Fruit fly (Drosophila melanogaster) whole organism, embryonic: ENCODE results near the gene CG7407.

Source experiments
- Asciz ChIP-seq: fragments of 200-800 bp; sonication (Bioruptor generic); optimal IDR thresholded peaks from 2 replicates; lab custom pipeline; 2017; ENCODE audit warnings: missing biosample characterization, mild to moderate bottlenecking, missing genetic modification characterization, missing genetic modification reagents
- BtbVII ChIP-seq: fragments of 200-800 bp; sonication (Bioruptor generic); optimal IDR thresholded peaks from 3 replicates; lab custom pipeline; 2017; ENCODE audit warnings: missing biosample characterization, mild to moderate bottlenecking, missing genetic modification characterization
- CG10147 ChIP-seq: fragments of 200-800 bp; sonication (Bioruptor generic); optimal IDR thresholded peaks from 2 replicates; lab custom pipeline; 2019; ENCODE audit warnings: missing biosample characterization, mild to moderate bottlenecking, missing genetic modification characterization, moderate library complexity
- CG10543 ChIP-seq: fragments of 200-800 bp; sonication (Bioruptor generic); optimal IDR thresholded peaks from 3 replicates; lab custom pipeline; 2017; ENCODE audit warnings: missing biosample characterization, mild to moderate bottlenecking, missing genetic modification characterization, moderate library complexity
- CG11560 ChIP-seq: fragments of 200-800 bp; sonication (Bioruptor generic); IDR thresholded peaks from 3 replicates; pipeline ENCODE4 v1.3.6; 2022; ENCODE audit warnings: missing biosample characterization, missing genetic modification characterization
- CG13287 ChIP-seq: fragments of 200-800 bp; sonication (Bioruptor generic); IDR thresholded peaks from 2 replicates; pipeline ENCODE4 v1.3.6; 2022; ENCODE audit warnings: missing biosample characterization, missing genetic modification characterization; ENCODE audit not compliant: partially characterized antibody
- CG15073 ChIP-seq: fragments of 200-800 bp; sonication (Bioruptor generic); optimal IDR thresholded peaks from 2 replicates; lab custom pipeline; 2016; ENCODE audit warnings: missing biosample characterization, missing genetic modification characterization
- CG15479 ChIP-seq: fragments of 200-800 bp; sonication (Bioruptor generic); optimal IDR thresholded peaks from 3 replicates; lab custom pipeline; 2019; ENCODE audit warnings: missing biosample characterization, mild to moderate bottlenecking, missing genetic modification characterization, moderate library complexity
- CG15514 ChIP-seq: fragments of 200-800 bp; sonication (Bioruptor generic); optimal IDR thresholded peaks from 3 replicates; lab custom pipeline; 2017; ENCODE audit warnings: missing biosample characterization, missing genetic modification characterization, mild to moderate bottlenecking, moderate library complexity, missing genetic modification reagents
- CG1792 ChIP-seq: fragments of 200-800 bp; sonication (Bioruptor generic); optimal IDR thresholded peaks from 2 replicates; lab custom pipeline; 2016; ENCODE audit warnings: missing biosample characterization, missing genetic modification characterization
- CG31224 ChIP-seq: fragments of 200-800 bp; sonication (Bioruptor generic); IDR thresholded peaks from 2 replicates; pipeline ENCODE4 v1.3.6; 2022; ENCODE audit warnings: missing biosample characterization, missing genetic modification characterization
- CG3995 ChIP-seq: fragments of 200-800 bp; sonication (Bioruptor generic); optimal IDR thresholded peaks from 3 replicates; lab custom pipeline; 2016; ENCODE audit warnings: missing biosample characterization, missing genetic modification characterization
- CG4617 ChIP-seq: fragments of 200-800 bp; sonication (Bioruptor generic); optimal IDR thresholded peaks from 3 replicates; lab custom pipeline; 2016; ENCODE audit warnings: missing biosample characterization, missing genetic modification characterization, borderline replicate concordance
- CG4730 ChIP-seq: fragments of 200-800 bp; sonication (Bioruptor generic); IDR thresholded peaks from 2 replicates; pipeline ENCODE4 v1.3.6; 2022; ENCODE audit warnings: missing biosample characterization, missing genetic modification characterization
- CG8359 ChIP-seq: fragments of 200-800 bp; sonication (Bioruptor generic); optimal IDR thresholded peaks from 2 replicates; lab custom pipeline; 2017; ENCODE audit warnings: missing biosample characterization, mild to moderate bottlenecking, missing genetic modification characterization, borderline replicate concordance
- CG8478 ChIP-seq: fragments of >200 bp; optimal IDR thresholded peaks from 2 replicates; lab custom pipeline; 2018
- CkIIα-i1 ChIP-seq: fragments of 200-800 bp; sonication (Bioruptor generic); IDR thresholded peaks from 2 replicates; pipeline ENCODE4 v1.3.6; 2022; ENCODE audit warnings: missing biosample characterization, missing genetic modification characterization
- D ChIP-seq, 2 experiments: fragments of 200-800 bp in 1 of 2; fragments of >200 bp in 1 of 2; sonication (Bioruptor generic) in 1 of 2; optimal IDR thresholded peaks; 2 replicates in 1 of 2; 3 replicates in 1 of 2; lab custom pipeline; 2017; ENCODE audit warnings: mild to moderate bottlenecking in 1 of 2, missing biosample characterization in 1 of 2, missing genetic modification characterization in 1 of 2, missing genetic modification reagents in 1 of 2
- Dip3 ChIP-seq: fragments of 200-800 bp; sonication (Bioruptor generic); optimal IDR thresholded peaks from 3 replicates; lab custom pipeline; 2016; ENCODE audit warnings: missing biosample characterization, missing genetic modification characterization
- Doc3 ChIP-seq: fragments of 200-800 bp; sonication (Bioruptor generic); IDR thresholded peaks from 3 replicates; pipeline ENCODE4 v1.3.6; 2022; ENCODE audit warnings: missing biosample characterization, missing genetic modification characterization; ENCODE audit not compliant: partially characterized antibody
- Dp ChIP-seq: fragments of 200-800 bp; sonication (Bioruptor generic); optimal IDR thresholded peaks from 2 replicates; lab custom pipeline; 2018; ENCODE audit warnings: missing biosample characterization, mild to moderate bottlenecking, missing genetic modification characterization, moderate library complexity
- Ravus ChIP-seq: fragments of 200-800 bp; sonication (Bioruptor generic); IDR thresholded peaks from 2 replicates; pipeline ENCODE4 v1.3.6; 2022; ENCODE audit warnings: missing biosample characterization, missing genetic modification characterization
- Sry-β ChIP-seq: fragments of 200-800 bp; sonication (Bioruptor generic); optimal IDR thresholded peaks from 2 replicates; lab custom pipeline; 2018; ENCODE audit warnings: missing biosample characterization, mild to moderate bottlenecking, missing genetic modification characterization, moderate library complexity
- Vsx1 ChIP-seq: fragments of 200-800 bp; sonication (Bioruptor generic); optimal IDR thresholded peaks from 2 replicates; lab custom pipeline; 2017; ENCODE audit warnings: missing biosample characterization, mild to moderate bottlenecking, missing genetic modification characterization, missing genetic modification reagents
- Xrp1 ChIP-seq: fragments of 200-800 bp; sonication (Bioruptor generic); IDR thresholded peaks from 2 replicates; pipeline ENCODE4 v1.3.6; 2022; ENCODE audit warnings: missing biosample characterization, missing genetic modification characterization
- amos ChIP-seq: fragments of 200-800 bp; sonication (Bioruptor generic); IDR thresholded peaks from 2 replicates; pipeline ENCODE4 v1.3.6; 2022; ENCODE audit warnings: missing biosample characterization, missing genetic modification characterization; ENCODE audit not compliant: partially characterized antibody
- ap ChIP-seq: fragments of 200-800 bp; sonication (Bioruptor generic); IDR thresholded peaks from 2 replicates; pipeline ENCODE4 v1.3.6; 2022; ENCODE audit warnings: missing biosample characterization, missing genetic modification characterization
- cad ChIP-seq: fragments of >200 bp; optimal IDR thresholded peaks from 2 replicates; lab custom pipeline; 2017; ENCODE audit warnings: missing biosample characterization, missing genetic modification characterization
- chinmo ChIP-seq: fragments of 200-800 bp; sonication (Bioruptor generic); IDR thresholded peaks from 4 replicates; pipeline ENCODE4 v1.3.6; 2022; ENCODE audit warnings: missing biosample characterization, missing genetic modification characterization; ENCODE audit not compliant: partially characterized antibody
- crol ChIP-seq: fragments of 200-800 bp; sonication (Bioruptor generic); IDR thresholded peaks from 2 replicates; pipeline ENCODE4 v1.3.6; 2022; ENCODE audit warnings: missing biosample characterization, missing genetic modification characterization
- crp ChIP-seq, 2 experiments: fragments of 200-800 bp; sonication (Bioruptor generic); optimal IDR thresholded peaks; 2 replicates in 1 of 2; 3 replicates in 1 of 2; lab custom pipeline; 2017; ENCODE audit warnings: missing biosample characterization in 2 of 2, missing genetic modification characterization in 2 of 2, mild to moderate bottlenecking in 1 of 2, moderate library complexity in 1 of 2
- cwo ChIP-seq: fragments of 200-800 bp; sonication (Bioruptor generic); optimal IDR thresholded peaks from 3 replicates; lab custom pipeline; 2017; ENCODE audit warnings: missing biosample characterization, missing genetic modification characterization, mild to moderate bottlenecking, moderate library complexity, missing genetic modification reagents
- ems ChIP-seq: fragments of 200-800 bp; sonication (Bioruptor generic); optimal IDR thresholded peaks from 3 replicates; lab custom pipeline; 2016; ENCODE audit warnings: missing biosample characterization, missing genetic modification characterization
- kah ChIP-seq: fragments of 200-800 bp; sonication (Bioruptor generic); optimal IDR thresholded peaks from 2 replicates; lab custom pipeline; 2018; ENCODE audit warnings: missing biosample characterization, mild to moderate bottlenecking, missing genetic modification characterization
- kni ChIP-seq: fragments of 200-800 bp; sonication (Bioruptor generic); optimal IDR thresholded peaks from 3 replicates; lab custom pipeline; 2017; ENCODE audit warnings: mild to moderate bottlenecking, missing biosample characterization, missing genetic modification reagents, missing genetic modification characterization
- maf-S ChIP-seq: fragments of 200-800 bp; sonication (Bioruptor generic); optimal IDR thresholded peaks from 2 replicates; lab custom pipeline; 2016; ENCODE audit warnings: missing biosample characterization, missing genetic modification characterization
- pan ChIP-seq, 4 experiments: fragments of >200 bp in 3 of 4; fragments of 200-800 bp in 1 of 4; sonication (Bioruptor generic) in 1 of 4; optimal IDR thresholded peaks in 3 of 4; IDR thresholded peaks in 1 of 4; 2 replicates each; pipeline versions ENCODE4 v1.3.6 to Lab custom; 2017 to 2022; ENCODE audit warnings: missing biosample characterization in 2 of 4, missing genetic modification characterization in 2 of 4, mixed read lengths in 1 of 4
- pb ChIP-seq: fragments of 200-800 bp; sonication (Bioruptor generic); optimal IDR thresholded peaks from 3 replicates; lab custom pipeline; 2016; ENCODE audit warnings: missing biosample characterization, missing genetic modification characterization
- salm ChIP-seq: fragments of 200-800 bp; sonication (Bioruptor generic); optimal IDR thresholded peaks from 2 replicates; lab custom pipeline; 2018; ENCODE audit warnings: missing biosample characterization, mild to moderate bottlenecking, missing genetic modification characterization
- sens ChIP-seq: fragments of 200-800 bp; sonication (Bioruptor generic); peaks from one replicate; lab custom pipeline; 2016; ENCODE audit warnings: missing biosample characterization, missing genetic modification characterization
- sqz ChIP-seq: fragments of 200-800 bp; sonication (Bioruptor generic); optimal IDR thresholded peaks from 3 replicates; lab custom pipeline; 2018; ENCODE audit warnings: missing biosample characterization, mild to moderate bottlenecking, missing genetic modification characterization
- stwl ChIP-seq: fragments of 200-800 bp; sonication (Bioruptor generic); optimal IDR thresholded peaks from 3 replicates; lab custom pipeline; 2018; ENCODE audit warnings: missing biosample characterization, mild to moderate bottlenecking, missing genetic modification characterization, moderate library complexity
- ttk ChIP-seq: fragments of 200-800 bp; sonication (Bioruptor generic); IDR thresholded peaks from 2 replicates; pipeline ENCODE4 v2.1.2; 2022; ENCODE audit warnings: missing biosample characterization, missing genetic modification characterization
- twi ChIP-seq: fragments of 200-800 bp; optimal IDR thresholded peaks from 2 replicates; lab custom pipeline; 2019; ENCODE audit warnings: missing biosample characterization, mild to moderate bottlenecking, missing genetic modification characterization, moderate library complexity
- vfl ChIP-seq: fragments of 200-800 bp; sonication (Bioruptor generic); optimal IDR thresholded peaks from 2 replicates; lab custom pipeline; 2016; ENCODE audit warnings: missing biosample characterization, missing genetic modification characterization
- vnd ChIP-seq: fragments of 200-800 bp; sonication (Bioruptor generic); IDR thresholded peaks from 3 replicates; pipeline ENCODE4 v1.3.6; 2022; ENCODE audit warnings: missing biosample characterization, missing genetic modification characterization; ENCODE audit not compliant: partially characterized antibody

CG7407 gene

DNA sequence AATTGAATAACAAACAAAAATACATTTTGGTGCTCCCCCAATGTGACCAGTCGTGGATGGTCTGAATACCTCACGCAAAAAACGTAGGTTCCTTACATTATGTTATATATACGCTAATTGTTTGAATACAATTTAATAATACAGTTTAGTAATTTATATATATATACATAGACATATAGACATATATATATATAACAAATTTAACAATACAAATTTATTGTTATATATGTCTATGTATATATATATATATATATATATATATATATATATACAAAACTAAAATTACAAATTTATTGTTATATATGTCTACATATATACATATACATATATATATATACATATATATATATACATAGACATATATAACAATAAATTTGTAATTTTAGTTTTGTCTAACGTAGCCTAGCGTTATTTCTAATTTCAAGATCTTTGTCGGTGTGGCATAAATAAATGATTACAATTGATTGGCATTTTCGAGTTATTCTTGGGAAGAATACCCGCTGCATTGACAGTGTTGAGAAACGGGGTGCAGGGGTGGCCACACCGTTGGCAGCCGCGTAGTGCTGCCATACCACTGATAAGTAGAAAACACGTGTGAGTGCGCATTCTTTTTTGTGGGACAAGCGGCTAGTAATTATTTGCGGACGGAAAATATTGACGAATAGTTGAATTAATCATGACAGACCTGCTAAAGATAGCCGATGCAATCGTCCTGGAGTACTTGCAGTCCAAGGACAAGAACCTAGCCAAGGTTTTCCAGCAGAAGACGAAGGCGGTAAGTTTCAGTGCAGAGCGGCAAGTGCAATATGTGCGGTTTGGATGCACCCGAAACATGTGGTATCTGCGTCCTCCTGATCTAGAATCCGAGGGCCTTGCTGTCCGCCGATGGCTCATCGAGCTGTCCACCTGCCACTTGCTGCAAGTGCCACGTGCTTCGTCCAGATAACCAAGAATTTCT, 9.2 kb downstream of the CG7407 start, which contains the start of the genes CG7148 and Nopp140 (continued):
- TF ChIP-seq CG8478 (lab: Kevin White, UChicago), result no peak
- TF ChIP-seq CG31224 (GFP tag; lab: Robert Waterston, UW), result no peak
- peak; percentile 47 for TF ChIP-seq BtbVII (GFP tag; lab: Kevin White, UChicago)
- no peak for TF ChIP-seq sqz
- TF ChIP-seq CG4617 (GFP tag; lab: Kevin White, UChicago), result peak; percentile 75
- TF ChIP-seq Dp (GFP tag; lab: Kevin White, UChicago), result peak; percentile 34
- no peak for TF ChIP-seq cad (GFP tag; lab: Kevin White, UChicago)
- peak; percentile 53 for TF ChIP-seq CG10147
- TF ChIP-seq Doc3, result no peak
- peak; percentile 43 for TF ChIP-seq CG4730
- TF ChIP-seq cwo, result peak; percentile 78
- TF ChIP-seq kah, result peak; percentile 12
- TF ChIP-seq Vsx1, result no peak
- no peak for TF ChIP-seq ap (GFP tag; lab: Robert Waterston, UW)
- TF ChIP-seq CG1792 (GFP tag; lab: Kevin White, UChicago), result peak; percentile 10
- TF ChIP-seq Sry-β, result no peak
- no peak for TF ChIP-seq pan (optimal IDR thresholded peaks at IDR 0.05; lab: Kevin White, UChicago)
- peak in 1 of 2 experiments; percentile 65 for TF ChIP-seq pan (GFP tag; optimal IDR thresholded peaks at IDR 0.05 in 1 of 2, IDR thresholded peaks at IDR 0.05 in 1 of 2)
- TF ChIP-seq Ravus (GFP tag; lab: Robert Waterston, UW), result peak; percentile 3; the same call in 1 of the 2 replicates
- TF ChIP-seq CG3995 (GFP tag; lab: Kevin White, UChicago), result peak; percentile 13
- TF ChIP-seq salm, result no peak
- no peak for TF ChIP-seq Asciz
- TF ChIP-seq Xrp1 (GFP tag; lab: Robert Waterston, UW), result peak; percentile 69
- peak; percentile 64 for TF ChIP-seq twi
- TF ChIP-seq ttk (GFP tag; lab: Robert Waterston, UW), result peak; percentile 51; the same call in 1 of the 2 replicates
- peak; percentile 34; the same call in 1 of the 2 replicates for TF ChIP-seq amos (GFP tag; lab: Robert Waterston, UW)
- TF ChIP-seq crp (GFP tag; optimal IDR thresholded peaks at IDR 0.05; lab: Kevin White, UChicago), result peak in 1 of 2 experiments; percentile 62
- no peak for TF ChIP-seq CG8359 (GFP tag; lab: Kevin White, UChicago)
- no peak for TF ChIP-seq crol (GFP tag; lab: Robert Waterston, UW)
- peak; percentile 78; the same call in 1 of the 4 replicates for TF ChIP-seq chinmo (GFP tag; lab: Robert Waterston, UW)
- TF ChIP-seq CG11560 (tag; lab: Robert Waterston, UW), result no peak
- no peak for TF ChIP-seq vnd (GFP tag; lab: Robert Waterston, UW)
- TF ChIP-seq CG13287, result peak; percentile 39; the same call in 1 of the 2 replicates
- TF ChIP-seq pb (GFP tag; lab: Kevin White, UChicago), result peak; percentile 19
- no peak for TF ChIP-seq kni (GFP tag; lab: Kevin White, UChicago)
- TF ChIP-seq D (optimal IDR thresholded peaks at IDR 0.05; lab: Kevin White, UChicago), result no peak
- peak; percentile 25 for TF ChIP-seq D (GFP tag; optimal IDR thresholded peaks at IDR 0.05; lab: Kevin White, UChicago)
- TF ChIP-seq Dip3 (GFP tag; lab: Kevin White, UChicago), result peak; percentile 63
- peak; percentile 60 for TF ChIP-seq ems (GFP tag; lab: Kevin White, UChicago)
- no peak for TF ChIP-seq CG15479 (GFP tag; lab: Kevin White, UChicago)
- peak; percentile 59 for TF ChIP-seq vfl (GFP tag; lab: Kevin White, UChicago)
- TF ChIP-seq stwl, result peak; percentile 72
- peak; percentile 68 for TF ChIP-seq CG10543 (GFP tag; lab: Kevin White, UChicago)
- no peak for TF ChIP-seq CkIIα-i1 (GFP tag; lab: Robert Waterston, UW)
- TF ChIP-seq sens (GFP tag; lab: Kevin White, UChicago), result peak; percentile 84
- no peak for TF ChIP-seq CG15073 (GFP tag; lab: Kevin White, UChicago)
- TF ChIP-seq maf-S (GFP tag; lab: Kevin White, UChicago), result peak; percentile 45
- peak; percentile 77 for TF ChIP-seq CG15514 (GFP tag; lab: Kevin White, UChicago)
